Worm (Caenorhabditis elegans) whole organism, mixed stage, embryonic: Measurements from ENCODE around the gene tbc-6.

Experiments
- blmp-1 ChIP-seq: fragments of 150-350 bp; optimal IDR thresholded peaks from 2 replicates; lab custom pipeline; 2014; ENCODE audit warnings: missing biosample characterization, missing genetic modification characterization
- ceh-43 ChIP-seq: fragments of 200-800 bp; sonication (Bioruptor generic); optimal IDR thresholded peaks from 2 replicates; lab custom pipeline; 2018; ENCODE audit warnings: mild to moderate bottlenecking, missing genetic modification characterization, moderate library complexity, missing compliant biosample characterization
- ceh-83 ChIP-seq: fragments of 200-800 bp; sonication (Bioruptor generic); optimal IDR thresholded peaks from 2 replicates; lab custom pipeline; 2018; ENCODE audit warnings: mild to moderate bottlenecking, missing genetic modification characterization, missing compliant biosample characterization
- ces-1 ChIP-seq: fragments of 150-350 bp; optimal IDR thresholded peaks from 2 replicates; lab custom pipeline; 2014; ENCODE audit warnings: missing biosample characterization, missing genetic modification reagents, missing genetic modification characterization
- drap-1 ChIP-seq: fragments of 200-800 bp; sonication (Bioruptor generic); optimal IDR thresholded peaks from 3 replicates; lab custom pipeline; 2018; ENCODE audit warnings: mild to moderate bottlenecking, missing genetic modification characterization, missing compliant biosample characterization
- elt-3 ChIP-seq: fragments of 150-350 bp; optimal IDR thresholded peaks from 2 replicates; lab custom pipeline; 2014; ENCODE audit warnings: missing biosample characterization, missing genetic modification characterization
- flh-1 ChIP-seq: fragments of 200-800 bp; sonication (Bioruptor generic); optimal IDR thresholded peaks from 2 replicates; lab custom pipeline; 2018; ENCODE audit warnings: mild to moderate bottlenecking, missing genetic modification characterization, moderate library complexity, missing compliant biosample characterization
- ham-2 ChIP-seq: fragments of 200-800 bp; sonication (Bioruptor generic); optimal IDR thresholded peaks from 2 replicates; lab custom pipeline; 2018; ENCODE audit warnings: mild to moderate bottlenecking, missing genetic modification characterization, missing compliant biosample characterization
- hlh-1 ChIP-seq: fragments of 150-350 bp; optimal IDR thresholded peaks from 2 replicates; lab custom pipeline; 2014; ENCODE audit warnings: missing biosample characterization, missing genetic modification reagents, missing genetic modification characterization
- lin-13 ChIP-seq: fragments of 150-350 bp; optimal IDR thresholded peaks from 2 replicates; lab custom pipeline; 2014; ENCODE audit warnings: missing biosample characterization, missing genetic modification characterization
- lsy-2 ChIP-seq: fragments of 150-350 bp; optimal IDR thresholded peaks from 2 replicates; lab custom pipeline; 2014; ENCODE audit warnings: missing biosample characterization, missing genetic modification characterization
- mab-5 ChIP-seq: fragments of 150-350 bp; optimal IDR thresholded peaks from 2 replicates; lab custom pipeline; 2014; ENCODE audit warnings: missing biosample characterization, missing genetic modification characterization
- mep-1 ChIP-seq: fragments of 150-350 bp; optimal IDR thresholded peaks from 2 replicates; lab custom pipeline; 2017; ENCODE audit warnings: missing biosample characterization, missing genetic modification reagents, missing genetic modification characterization, inconsistent platforms
- nhr-12 ChIP-seq: fragments of 150-350 bp; optimal IDR thresholded peaks from 2 replicates; lab custom pipeline; 2014; ENCODE audit warnings: missing biosample characterization, missing genetic modification characterization
- nhr-2 ChIP-seq: fragments of 150-350 bp; optimal IDR thresholded peaks from 2 replicates; lab custom pipeline; 2014; ENCODE audit warnings: missing biosample characterization, missing genetic modification characterization
- nhr-237 ChIP-seq: fragments of 150-350 bp; optimal IDR thresholded peaks from 2 replicates; lab custom pipeline; 2014; ENCODE audit warnings: missing biosample characterization, missing genetic modification characterization
- nhr-28 ChIP-seq: fragments of 150-350 bp; optimal IDR thresholded peaks from 2 replicates; lab custom pipeline; 2014; ENCODE audit warnings: missing biosample characterization, missing genetic modification characterization
- nhr-76 ChIP-seq: sonication (generic microtip); optimal IDR thresholded peaks from 2 replicates; lab custom pipeline; 2017; ENCODE audit warnings: missing biosample characterization, missing genetic modification characterization
- pha-4 ChIP-seq: fragments of 150-350 bp; optimal IDR thresholded peaks from 2 replicates; lab custom pipeline; 2018; ENCODE audit warnings: missing biosample characterization, missing genetic modification reagents, missing genetic modification characterization
- sem-2 ChIP-seq: fragments of 200-800 bp; sonication (Bioruptor generic); optimal IDR thresholded peaks from 2 replicates; lab custom pipeline; 2018; ENCODE audit warnings: mild to moderate bottlenecking, missing genetic modification characterization, missing compliant biosample characterization
- snpc-4 ChIP-seq: fragments of 150-350 bp; optimal IDR thresholded peaks from 2 replicates; lab custom pipeline; 2014; ENCODE audit warnings: missing biosample characterization, missing genetic modification characterization
- sptf-1 ChIP-seq: sonication (generic microtip); optimal IDR thresholded peaks from 2 replicates; lab custom pipeline; 2017; ENCODE audit warnings: mild to moderate bottlenecking, missing genetic modification characterization, moderate library complexity, missing compliant biosample characterization
- tbx-8 ChIP-seq: fragments of 200-800 bp; sonication (Bioruptor generic); optimal IDR thresholded peaks from 2 replicates; lab custom pipeline; 2018; ENCODE audit warnings: mild to moderate bottlenecking, missing genetic modification characterization, moderate library complexity, missing compliant biosample characterization
- unc-120 ChIP-seq: sonication (generic microtip); optimal IDR thresholded peaks from 2 replicates; lab custom pipeline; 2017; ENCODE audit warnings: missing genetic modification characterization, missing compliant biosample characterization; ENCODE audit not compliant: poor library complexity, severe bottlenecking
- unc-39 ChIP-seq: fragments of 150-350 bp; optimal IDR thresholded peaks from 2 replicates; lab custom pipeline; 2014; ENCODE audit warnings: missing biosample characterization, missing genetic modification characterization
- unc-62 ChIP-seq: fragments of 150-350 bp; optimal IDR thresholded peaks from 2 replicates; lab custom pipeline; 2014; ENCODE audit warnings: missing biosample characterization, missing genetic modification reagents, missing genetic modification characterization
- zip-8 ChIP-seq: fragments of 150-350 bp; optimal IDR thresholded peaks from 2 replicates; lab custom pipeline; 2014; ENCODE audit warnings: missing biosample characterization, missing genetic modification characterization
- ztf-11 ChIP-seq: fragments of 150-350 bp; optimal IDR thresholded peaks from 2 replicates; lab custom pipeline; 2014; ENCODE audit warnings: missing biosample characterization, missing genetic modification characterization

Gene tbc-6

DNA sequence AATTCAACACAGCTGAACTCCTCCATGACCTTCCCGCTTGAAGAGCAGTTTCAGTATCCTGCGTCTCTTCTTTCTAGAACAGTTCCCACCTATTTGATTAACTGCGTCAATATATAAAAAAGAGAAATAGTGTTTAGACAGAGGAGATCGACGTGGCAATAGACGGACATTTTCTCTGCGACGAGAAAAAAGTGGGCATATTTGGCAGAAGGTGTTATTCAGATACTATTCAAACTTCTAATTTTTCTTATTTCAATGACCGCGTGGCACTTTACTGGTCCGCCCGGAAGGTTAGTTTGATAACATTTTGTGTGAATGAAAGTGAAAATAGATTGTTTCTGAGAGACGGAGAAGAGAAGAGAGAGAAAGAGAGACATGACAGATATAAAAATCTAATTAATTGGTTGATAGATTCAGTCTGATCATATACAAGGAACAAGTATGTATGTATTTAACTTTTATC lies at the start of gene tbc-6:
tbc-6 (plus strand) TSS at position 208 of the 463 bp plus-strand sequence.
- TF ChIP-seq ces-1 (GFP tag; lab: Kevin White, UChicago) (peak; percentile 39), unc-62 (GFP tag; lab: Kevin White, UChicago) (peak; percentile 87), ham-2 (GFP tag; lab: Kevin White, UChicago) (no peak), blmp-1 (peak; percentile 46), lsy-2 (tag; lab: Kevin White, UChicago) (peak; percentile 3), mab-5 (peak; percentile 12), nhr-12 (no peak), nhr-2 (tag; lab: Kevin White, UChicago) (peak; percentile 11), zip-8 (tag; lab: Kevin White, UChicago) (no peak), nhr-237 (tag; lab: Kevin White, UChicago) (no peak), mep-1 (tag; lab: Kevin White, UChicago) (no peak), nhr-76 (tag; lab: Kevin White, UChicago) (no peak)
- TF ChIP-seq, all 35 proteins: peak for 6

DNA sequence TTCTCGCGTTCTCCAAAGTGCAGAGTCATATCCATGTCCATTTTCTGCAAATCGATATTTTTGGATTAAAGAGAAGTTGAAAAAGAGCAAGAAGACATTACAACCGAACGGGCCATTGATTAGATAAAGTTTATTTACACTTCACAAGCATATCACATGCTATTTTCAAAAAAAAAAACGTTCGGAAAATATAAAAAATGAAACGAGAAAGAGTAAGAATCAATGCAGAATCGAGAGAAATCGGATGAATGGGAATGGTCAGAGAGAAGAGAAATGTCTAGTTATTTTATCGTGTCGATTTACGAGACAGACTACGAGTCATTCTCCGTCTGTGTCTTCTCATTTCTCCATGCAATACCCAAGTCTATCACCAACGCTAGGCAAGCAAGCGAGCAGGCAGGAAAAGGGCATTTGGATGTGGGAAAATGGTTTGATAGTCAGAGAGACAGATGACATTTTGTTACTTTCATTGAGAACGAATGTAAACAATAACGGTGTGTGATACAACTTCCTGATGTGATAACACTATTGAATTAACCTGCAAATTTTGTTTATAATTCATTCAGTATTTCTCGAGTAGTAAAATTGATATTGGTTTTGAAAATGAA lies 47.7 kb upstream of the tbc-6 start, which contains the start of gene F31E8.4:
F31E8.4 (minus strand) TSS at position 51 of the 608 bp plus-strand sequence.
- TF ChIP-seq snpc-4 (tag; lab: Kevin White, UChicago) (no peak), pha-4 (no peak), nhr-2 (tag; lab: Kevin White, UChicago) (no peak), flh-1 (no peak), ceh-43 (GFP tag; lab: Kevin White, UChicago) (no peak), lin-13 (tag; lab: Kevin White, UChicago) (no peak), mep-1 (tag; lab: Kevin White, UChicago) (no peak), zip-8 (tag; lab: Kevin White, UChicago) (no peak), unc-120 (no peak), drap-1 (no peak), unc-39 (tag; lab: Kevin White, UChicago) (no peak), elt-3 (tag; lab: Kevin White, UChicago) (no peak), ceh-83 (no peak), unc-62 (GFP tag; lab: Kevin White, UChicago) (no peak), lsy-2 (tag; lab: Kevin White, UChicago) (no peak)
- TF ChIP-seq, all 35 proteins: peak for 0

DNA sequence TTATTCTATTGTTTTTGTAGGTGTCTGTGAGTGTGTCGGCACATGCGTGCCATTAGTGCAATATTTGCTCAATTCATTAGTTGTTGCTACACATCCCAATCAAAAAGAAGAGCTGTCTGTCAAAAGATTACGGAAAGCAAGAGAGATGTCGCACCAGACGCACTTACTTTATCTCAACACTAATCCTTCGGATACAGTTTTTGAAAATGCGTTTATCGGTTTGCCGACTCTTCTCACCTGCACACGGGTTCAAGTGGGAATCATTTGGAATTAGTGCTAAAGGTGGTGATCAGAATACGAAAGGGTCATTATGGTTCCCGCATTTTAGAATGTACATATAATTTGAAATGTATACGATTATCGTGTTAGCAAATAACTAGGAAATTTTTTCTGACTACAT lies 46.7 kb upstream of the tbc-6 start:
- no peak for TF ChIP-seq sptf-1 (tag; lab: Kevin White, UChicago)
- peak; percentile 53 for TF ChIP-seq nhr-2 (tag; lab: Kevin White, UChicago)
- TF ChIP-seq, all 35 proteins: peak for 1

DNA sequence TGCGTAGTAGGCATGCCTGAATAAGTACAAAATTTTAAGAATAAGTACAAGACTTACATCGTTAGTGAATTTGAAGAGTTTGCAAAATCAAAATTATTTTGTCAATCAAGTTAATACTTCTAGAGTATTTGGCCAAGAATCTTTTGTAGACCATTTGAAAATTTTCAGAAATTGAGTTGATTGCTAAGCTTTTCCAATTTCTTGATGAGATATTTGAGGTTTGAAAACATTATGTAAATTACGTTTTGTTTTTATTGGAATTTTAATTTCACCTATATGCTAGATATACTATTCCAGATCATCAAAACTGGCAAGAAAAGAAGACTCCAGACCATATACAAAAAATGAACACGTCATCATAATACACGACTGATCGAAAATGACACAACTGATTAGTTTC lies 44.9 kb upstream of the tbc-6 start, which contains the start of gene tab-1:
tab-1 (plus strand) TSS at position 301 of the 400 bp plus-strand sequence.
- TF ChIP-seq unc-62 (GFP tag; lab: Kevin White, UChicago) (no peak), mep-1 (tag; lab: Kevin White, UChicago) (no peak), nhr-28 (tag; lab: Kevin White, UChicago) (no peak), ztf-11 (tag; lab: Kevin White, UChicago) (no peak), ceh-43 (GFP tag; lab: Kevin White, UChicago) (no peak), flh-1 (no peak), lin-13 (tag; lab: Kevin White, UChicago) (no peak), nhr-237 (tag; lab: Kevin White, UChicago) (no peak), mab-5 (no peak), snpc-4 (tag; lab: Kevin White, UChicago) (no peak), unc-120 (no peak), zip-8 (tag; lab: Kevin White, UChicago) (no peak), sem-2 (GFP tag; lab: Kevin White, UChicago) (no peak)
- TF ChIP-seq, all 35 proteins: peak for 0

DNA sequence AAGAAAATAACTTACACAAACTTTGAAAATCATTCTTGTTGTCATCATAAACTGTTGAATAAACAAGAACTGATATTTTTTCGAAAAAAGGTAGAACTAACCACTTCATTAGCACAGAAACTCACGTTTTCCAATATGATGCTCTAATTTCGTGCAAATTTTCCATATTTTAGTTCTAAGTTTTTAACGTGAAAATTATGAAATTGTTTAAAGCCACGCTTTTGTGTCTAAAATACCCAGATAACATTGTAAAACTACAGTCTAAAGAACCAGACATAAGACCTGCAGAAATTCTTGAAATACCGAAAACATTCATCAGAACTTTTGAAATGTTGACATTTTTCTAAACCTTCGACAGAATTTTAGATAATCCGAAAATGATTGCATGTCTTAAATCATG lies 40.8 kb upstream of the tbc-6 start, which contains the start of gene F31E8.5:
F31E8.5 (minus strand) TSS at position 101 of the 400 bp plus-strand sequence.
- TF ChIP-seq lsy-2 (tag; lab: Kevin White, UChicago), result no peak
- TF ChIP-seq nhr-237 (tag; lab: Kevin White, UChicago), result no peak
- TF ChIP-seq drap-1, result no peak
- TF ChIP-seq hlh-1 (tag; lab: Kevin White, UChicago), result no peak

DNA sequence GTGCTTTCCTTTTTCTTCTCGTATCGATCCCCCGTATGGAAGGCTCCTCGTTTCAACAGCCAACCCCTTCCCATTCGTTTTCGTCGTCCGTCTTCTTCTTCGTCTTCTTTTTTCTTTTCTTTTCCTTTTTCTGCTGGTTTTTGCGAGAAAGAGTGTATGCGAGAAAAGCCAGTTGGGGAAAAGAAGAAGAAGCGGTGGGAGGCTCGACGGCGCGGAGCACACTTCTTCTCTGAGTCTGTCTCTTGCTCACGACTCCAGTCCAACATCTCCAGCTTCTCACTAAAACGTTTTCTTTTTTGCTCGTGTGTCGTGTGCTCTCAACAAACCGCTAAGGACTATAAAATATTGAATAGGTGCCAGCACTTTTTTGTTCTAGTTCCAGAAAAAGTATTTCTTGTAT lies 39.4 kb upstream of the tbc-6 start:
- TF ChIP-seq sptf-1 (tag; lab: Kevin White, UChicago) (no peak), hlh-1 (tag; lab: Kevin White, UChicago) (no peak), nhr-2 (tag; lab: Kevin White, UChicago) (no peak), snpc-4 (tag; lab: Kevin White, UChicago) (no peak), unc-62 (GFP tag; lab: Kevin White, UChicago) (no peak), ceh-83 (no peak), tbx-8 (GFP tag; lab: Kevin White, UChicago) (no peak), nhr-76 (tag; lab: Kevin White, UChicago) (no peak), blmp-1 (no peak), lin-13 (tag; lab: Kevin White, UChicago) (no peak), ceh-43 (GFP tag; lab: Kevin White, UChicago) (no peak), nhr-237 (tag; lab: Kevin White, UChicago) (no peak), elt-3 (tag; lab: Kevin White, UChicago) (no peak)
